ENCODE assay signal across 1 fruit fly cellular context in the genomic region with DNA sequence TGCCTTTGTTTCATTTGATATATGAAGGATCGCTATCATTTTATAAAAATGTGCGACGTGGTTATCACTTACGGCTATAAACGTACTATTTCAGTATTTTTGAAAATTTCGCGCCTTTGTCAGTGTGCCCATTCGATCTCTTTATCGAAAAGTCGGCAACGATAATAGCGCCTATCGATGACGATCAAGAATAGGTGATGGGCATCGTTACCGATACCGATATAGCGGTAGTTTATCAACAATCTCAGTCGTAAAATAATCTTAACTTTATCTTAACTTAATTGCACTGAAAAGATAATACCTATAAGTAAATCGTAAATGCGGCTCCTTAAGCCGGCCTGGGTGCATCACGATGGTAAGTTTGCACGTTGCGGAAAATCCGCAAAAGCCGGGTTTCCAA.
A peak's percentile ranks its signal among the peaks of the same experiment; 100 is the strongest.
TF ChIP-seq lines count a peak whose summit lies in the region.

Gene Hira (plus strand): TSS at position 215 of the 400 bp plus-strand sequence.

TF ChIP-seq in whole organism, embryonic, 481 proteins besides CTCF, POLR2A, EP300 and RAD21 (continued from another document and continues in another):
- TF ChIP-seq aop (GFP tag; IDR thresholded peaks at IDR 0.05; lab: Robert Waterston, UW) (no peak), CG9797 (GFP tag; optimal IDR thresholded peaks at IDR 0.05; lab: Kevin White, UChicago) (peak; percentile 84), gsb (GFP tag; IDR thresholded peaks at IDR 0.05; lab: Robert Waterston, UW) (no peak), zfh2 (GFP tag; optimal IDR thresholded peaks at IDR 0.05; lab: Kevin White, UChicago) (no peak), HLHmδ (GFP tag; optimal IDR thresholded peaks at IDR 0.05; lab: Kevin White, UChicago) (no peak), CG12391 (tag; optimal IDR thresholded peaks at IDR 0.05; lab: Kevin White, UChicago) (peak; percentile 25), Side (GFP tag; optimal IDR thresholded peaks at IDR 0.05; lab: Kevin White, UChicago) (no peak), bbx (GFP tag; IDR thresholded peaks at IDR 0.05; lab: Robert Waterston, UW; ENCODE audit: partially characterized antibody) (peak; percentile 93), CG9876 (GFP tag; optimal IDR thresholded peaks at IDR 0.05; lab: Kevin White, UChicago) (no peak), dmrt11E (tag; optimal IDR thresholded peaks at IDR 0.05; lab: Kevin White, UChicago) (no peak), vnd (GFP tag; IDR thresholded peaks at IDR 0.05; lab: Robert Waterston, UW; ENCODE audit: partially characterized antibody) (peak; percentile 83), TFAM (GFP tag; optimal IDR thresholded peaks at IDR 0.05; lab: Kevin White, UChicago) (no peak), CG11696 (GFP tag; IDR thresholded peaks at IDR 0.05; lab: Robert Waterston, UW) (no peak), CG16813 (GFP tag; IDR thresholded peaks at IDR 0.05; lab: Robert Waterston, UW; ENCODE audit: partially characterized antibody) (peak; percentile 84), gfzf (GFP tag; optimal IDR thresholded peaks at IDR 0.05; lab: Kevin White, UChicago) (peak; percentile 74), Xbp1 (GFP tag; optimal IDR thresholded peaks at IDR 0.05; lab: Kevin White, UChicago) (no peak), Ets65A (GFP tag; lab: Kevin White, UChicago) (no peak), Adf1 (GFP tag; IDR thresholded peaks at IDR 0.05; lab: Robert Waterston, UW) (no peak), CG12236 (GFP tag; optimal IDR thresholded peaks at IDR 0.05; lab: Kevin White, UChicago) (no peak), exex (tag; optimal IDR thresholded peaks at IDR 0.05; lab: Kevin White, UChicago) (no peak), phol (tag; optimal IDR thresholded peaks at IDR 0.05; lab: Kevin White, UChicago) (no peak), fd3F (GFP tag; optimal IDR thresholded peaks at IDR 0.05; lab: Kevin White, UChicago) (no peak), fd64A (GFP tag; optimal IDR thresholded peaks at IDR 0.05; lab: Kevin White, UChicago) (no peak), esg (GFP tag; conservative IDR thresholded peaks at IDR 0.05; lab: Robert Waterston, UW) (no peak), chinmo (GFP tag; IDR thresholded peaks at IDR 0.05; lab: Robert Waterston, UW; ENCODE audit: partially characterized antibody) (peak; percentile 96), CG32767 (GFP tag; IDR thresholded peaks at IDR 0.05; lab: Robert Waterston, UW) (no peak), lilli (GFP tag; optimal IDR thresholded peaks at IDR 0.05; lab: Kevin White, UChicago) (peak; percentile 8), CG31365 (tag; optimal IDR thresholded peaks at IDR 0.05; lab: Kevin White, UChicago) (no peak), Scr (GFP tag; IDR thresholded peaks at IDR 0.05; lab: Robert Waterston, UW; ENCODE audit: partially characterized antibody) (peak; percentile 83), hb (GFP tag; IDR thresholded peaks at IDR 0.05; lab: Robert Waterston, UW; ENCODE audit: partially characterized antibody) (peak; percentile 82), CG2678 (tag; optimal IDR thresholded peaks at IDR 0.05; lab: Kevin White, UChicago) (no peak), CG18011 (GFP tag; optimal IDR thresholded peaks at IDR 0.05; lab: Kevin White, UChicago) (no peak), CG14965 (GFP tag; optimal IDR thresholded peaks at IDR 0.05; lab: Kevin White, UChicago; ENCODE audit: borderline replicate concordance) (no peak), trh (GFP tag; optimal IDR thresholded peaks at IDR 0.05; lab: Kevin White, UChicago) (no peak), CG10543 (GFP tag; optimal IDR thresholded peaks at IDR 0.05; lab: Kevin White, UChicago) (no peak), Ravus (GFP tag; IDR thresholded peaks at IDR 0.05; lab: Robert Waterston, UW) (no peak), B-H2 (GFP tag; optimal IDR thresholded peaks at IDR 0.05; lab: Kevin White, UChicago) (peak; percentile 14), ind (GFP tag; optimal IDR thresholded peaks at IDR 0.05; lab: Kevin White, UChicago) (no peak), CG12659 (GFP tag; optimal IDR thresholded peaks at IDR 0.05; lab: Kevin White, UChicago) (peak; percentile 21), CG31441 (GFP tag; IDR thresholded peaks at IDR 0.05; lab: Robert Waterston, UW) (no peak), ranshi (GFP tag; IDR thresholded peaks at IDR 0.05; lab: Robert Waterston, UW) (no peak), sug (tag; optimal IDR thresholded peaks at IDR 0.05; lab: Kevin White, UChicago) (peak; percentile 21), CG5180 (GFP tag; optimal IDR thresholded peaks at IDR 0.05; lab: Kevin White, UChicago) (no peak), wor (GFP tag; IDR thresholded peaks at IDR 0.05; lab: Robert Waterston, UW) (no peak), ham (GFP tag; IDR thresholded peaks at IDR 0.05; lab: Robert Waterston, UW) (no peak), PHDP (tag; optimal IDR thresholded peaks at IDR 0.05; lab: Kevin White, UChicago) (peak; percentile 7), fu2 (GFP tag; optimal IDR thresholded peaks at IDR 0.05; lab: Kevin White, UChicago) (no peak), eyg (GFP tag; optimal IDR thresholded peaks at IDR 0.05; lab: Kevin White, UChicago) (no peak), Hr51 (GFP tag; optimal IDR thresholded peaks at IDR 0.05; lab: Kevin White, UChicago) (no peak), Med (GFP tag; lab: Kevin White, UChicago) (peak; percentile 66), bsh (GFP tag; optimal IDR thresholded peaks at IDR 0.05; lab: Kevin White, UChicago) (no peak), CG13287 (GFP tag; IDR thresholded peaks at IDR 0.05; lab: Robert Waterston, UW; ENCODE audit: partially characterized antibody) (peak; percentile 94), CG12744 (GFP tag; optimal IDR thresholded peaks at IDR 0.05; lab: Kevin White, UChicago) (no peak), CG43689 (GFP tag; IDR thresholded peaks at IDR 0.05; lab: Robert Waterston, UW) (no peak), Hr39 (optimal IDR thresholded peaks at IDR 0.05; lab: Kevin White, UChicago) (no peak), sr (GFP tag; IDR thresholded peaks at IDR 0.05; lab: Robert Waterston, UW) (no peak), E2f2 (GFP tag; IDR thresholded peaks at IDR 0.05; lab: Robert Waterston, UW) (peak; percentile 97), grn (GFP tag; optimal IDR thresholded peaks at IDR 0.05; lab: Kevin White, UChicago) (peak; percentile 98), stwl (tag; optimal IDR thresholded peaks at IDR 0.05; lab: Kevin White, UChicago) (peak; percentile 77), CG34376 (GFP tag; optimal IDR thresholded peaks at IDR 0.05; lab: Kevin White, UChicago) (peak; percentile 65), so (GFP tag; IDR thresholded peaks at IDR 0.05; lab: Robert Waterston, UW) (no peak), Rfx (GFP tag; IDR thresholded peaks at IDR 0.05; lab: Robert Waterston, UW) (no peak), sens-2 (GFP tag; IDR thresholded peaks at IDR 0.05; lab: Robert Waterston, UW) (no peak), CG6791 (GFP tag; IDR thresholded peaks at IDR 0.05; lab: Robert Waterston, UW; ENCODE audit: partially characterized antibody) (peak; percentile 93), nom (GFP tag; optimal IDR thresholded peaks at IDR 0.05; lab: Kevin White, UChicago) (no peak), zen2 (GFP tag; IDR thresholded peaks at IDR 0.05; lab: Robert Waterston, UW; ENCODE audit: partially characterized antibody) (peak; percentile 91), CG17186 (GFP tag; optimal IDR thresholded peaks at IDR 0.05; lab: Kevin White, UChicago) (peak; percentile 21), CG9727 (GFP tag; optimal IDR thresholded peaks at IDR 0.05; lab: Kevin White, UChicago) (no peak), lola (GFP tag; optimal IDR thresholded peaks at IDR 0.05; lab: Kevin White, UChicago) (no peak), ab (GFP tag; optimal IDR thresholded peaks at IDR 0.05; lab: Kevin White, UChicago) (no peak), CG1832 (GFP tag; optimal IDR thresholded peaks at IDR 0.05; lab: Kevin White, UChicago) (no peak), Camta (GFP tag; optimal IDR thresholded peaks at IDR 0.05; lab: Kevin White, UChicago) (no peak), CG31388 (GFP tag; optimal IDR thresholded peaks at IDR 0.05; lab: Kevin White, UChicago) (no peak), CG4360 (GFP tag; IDR thresholded peaks at IDR 0.05; lab: Robert Waterston, UW) (no peak), CG3847 (GFP tag; IDR thresholded peaks at IDR 0.05; lab: Robert Waterston, UW) (no peak), CG9932 (GFP tag; IDR thresholded peaks at IDR 0.05; lab: Robert Waterston, UW) (no peak), run (tag; optimal IDR thresholded peaks at IDR 0.05; lab: Kevin White, UChicago) (no peak), Sry-δ (GFP tag; optimal IDR thresholded peaks at IDR 0.05; lab: Kevin White, UChicago) (peak; percentile 87), ato (GFP tag; IDR thresholded peaks at IDR 0.05; lab: Robert Waterston, UW; ENCODE audit: partially characterized antibody) (peak; percentile 90), twi (tag; optimal IDR thresholded peaks at IDR 0.05; lab: Kevin White, UChicago) (no peak), Oli (tag; optimal IDR thresholded peaks at IDR 0.05; lab: Kevin White, UChicago) (no peak), CG31224 (GFP tag; IDR thresholded peaks at IDR 0.05; lab: Robert Waterston, UW) (no peak), CG16863 (GFP tag; optimal IDR thresholded peaks at IDR 0.05; lab: Kevin White, UChicago) (no peak), Deaf1 (tag; optimal IDR thresholded peaks at IDR 0.05; lab: Kevin White, UChicago) (no peak), gem (tag; optimal IDR thresholded peaks at IDR 0.05; lab: Kevin White, UChicago) (no peak), CG8944 (GFP tag; optimal IDR thresholded peaks at IDR 0.05; lab: Kevin White, UChicago) (no peak), Nf-YB (GFP tag; optimal IDR thresholded peaks at IDR 0.05; lab: Kevin White, UChicago) (no peak), CG17912 (GFP tag; optimal IDR thresholded peaks at IDR 0.05; lab: Kevin White, UChicago) (no peak), abd-A (tag; optimal IDR thresholded peaks at IDR 0.05; lab: Kevin White, UChicago) (no peak), Dp (GFP tag; optimal IDR thresholded peaks at IDR 0.05; lab: Kevin White, UChicago) (peak; percentile 96), CG7357 (GFP tag; IDR thresholded peaks at IDR 0.05; lab: Robert Waterston, UW) (no peak), CG13624 (GFP tag; optimal IDR thresholded peaks at IDR 0.05; lab: Kevin White, UChicago) (peak; percentile 14), CG34224 (GFP tag; IDR thresholded peaks at IDR 0.05; lab: Robert Waterston, UW; ENCODE audit: partially characterized antibody) (peak; percentile 91), insv (GFP tag; optimal IDR thresholded peaks at IDR 0.05; lab: Kevin White, UChicago) (peak in 1 of 2 experiments; percentile 34), shn (GFP tag; optimal IDR thresholded peaks at IDR 0.05; lab: Kevin White, UChicago) (no peak), CG3726 (GFP tag; IDR thresholded peaks at IDR 0.05; lab: Robert Waterston, UW) (no peak), inv (GFP tag; IDR thresholded peaks at IDR 0.05; lab: Robert Waterston, UW; ENCODE audit: partially characterized antibody) (peak; percentile 70), lbe (GFP tag; optimal IDR thresholded peaks at IDR 0.05; lab: Kevin White, UChicago) (peak; percentile 30), Trl (optimal IDR thresholded peaks at IDR 0.05; lab: Kevin White, UChicago) (no peak), Trl (GFP tag; optimal IDR thresholded peaks at IDR 0.05; lab: Kevin White, UChicago) (no peak), Nf-YC (tag; optimal IDR thresholded peaks at IDR 0.05; lab: Kevin White, UChicago) (peak; percentile 27), Dll (GFP tag; IDR thresholded peaks at IDR 0.05; lab: Robert Waterston, UW; ENCODE audit: partially characterized antibody) (peak; percentile 88), YL-1 (GFP tag; optimal IDR thresholded peaks at IDR 0.05; lab: Kevin White, UChicago) (peak; percentile 1), CG6813 (GFP tag; optimal IDR thresholded peaks at IDR 0.05; lab: Kevin White, UChicago) (no peak), CG32532 (GFP tag; IDR thresholded peaks at IDR 0.05; lab: Robert Waterston, UW) (no peak), CG1233 (GFP tag; optimal IDR thresholded peaks at IDR 0.05; lab: Kevin White, UChicago) (no peak), chn (GFP tag; optimal IDR thresholded peaks at IDR 0.05; lab: Kevin White, UChicago) (no peak), yki (optimal IDR thresholded peaks at IDR 0.05; lab: Kevin White, UChicago) (no peak), nerfin-2 (GFP tag; IDR thresholded peaks at IDR 0.05; lab: Robert Waterston, UW; ENCODE audit: partially characterized antibody) (peak; percentile 89), slp2 (GFP tag; optimal IDR thresholded peaks at IDR 0.05; lab: Kevin White, UChicago) (no peak), Doc3 (GFP tag; IDR thresholded peaks at IDR 0.05; lab: Robert Waterston, UW; ENCODE audit: partially characterized antibody) (peak; percentile 77), wdn (GFP tag; IDR thresholded peaks at IDR 0.05; lab: Robert Waterston, UW) (no peak), CG10274 (GFP tag; optimal IDR thresholded peaks at IDR 0.05; lab: Kevin White, UChicago) (no peak), chm (GFP tag; IDR thresholded peaks at IDR 0.05; lab: Robert Waterston, UW) (no peak), CG15514 (GFP tag; optimal IDR thresholded peaks at IDR 0.05; lab: Kevin White, UChicago) (peak; percentile 69), crp (GFP tag; optimal IDR thresholded peaks at IDR 0.05; lab: Kevin White, UChicago) (no peak), Myb (GFP tag; optimal IDR thresholded peaks at IDR 0.05; lab: Kevin White, UChicago) (peak; percentile 30), CG7963 (GFP tag; IDR thresholded peaks at IDR 0.05; lab: Robert Waterston, UW; ENCODE audit: partially characterized antibody) (peak; percentile 92), rib (GFP tag; IDR thresholded peaks at IDR 0.05; lab: Robert Waterston, UW) (no peak), MBD-R2 (GFP tag; IDR thresholded peaks at IDR 0.05; lab: Robert Waterston, UW) (peak; percentile 80), CG17359 (tag; optimal IDR thresholded peaks at IDR 0.05; lab: Kevin White, UChicago) (no peak), MESR4 (GFP tag; optimal IDR thresholded peaks at IDR 0.05; lab: Kevin White, UChicago) (peak; percentile 38), Bgb (GFP tag; IDR thresholded peaks at IDR 0.05; lab: Robert Waterston, UW; ENCODE audit: partially characterized antibody) (peak; percentile 91), en (GFP tag; optimal IDR thresholded peaks at IDR 0.05; lab: Kevin White, UChicago) (no peak), HLH4C (GFP tag; IDR thresholded peaks at IDR 0.05; lab: Robert Waterston, UW; ENCODE audit: partially characterized antibody) (peak; percentile 93), repo (GFP tag; optimal IDR thresholded peaks at IDR 0.05; lab: Kevin White, UChicago) (no peak), pita (GFP tag; optimal IDR thresholded peaks at IDR 0.05; lab: Kevin White, UChicago) (no peak), CG10366 (GFP tag; IDR thresholded peaks at IDR 0.05; lab: Robert Waterston, UW) (no peak), Tbp (GFP tag; optimal IDR thresholded peaks at IDR 0.05; lab: Kevin White, UChicago) (no peak), Ssrp (tag; optimal IDR thresholded peaks at IDR 0.05; lab: Kevin White, UChicago) (no peak)
